Fruit fly (Drosophila melanogaster) whole organism, embryonic: ENCODE data around the gene CG6470.

Experiments
- Atf3 ChIP-seq: fragments of 200-800 bp; sonication (Bioruptor generic); optimal IDR thresholded peaks from 3 replicates; lab custom pipeline; 2016; ENCODE audit warnings: missing biosample characterization, missing genetic modification characterization
- CG1024 ChIP-seq: fragments of 200-800 bp; sonication (Bioruptor generic); IDR thresholded peaks from 2 replicates; pipeline ENCODE4 v1.3.6; 2022; ENCODE audit warnings: missing biosample characterization, missing genetic modification characterization
- CG10543 ChIP-seq: fragments of 200-800 bp; sonication (Bioruptor generic); optimal IDR thresholded peaks from 3 replicates; lab custom pipeline; 2017; ENCODE audit warnings: missing biosample characterization, mild to moderate bottlenecking, missing genetic modification characterization, moderate library complexity
- CG10979 ChIP-seq: fragments of 200-800 bp; sonication (Bioruptor generic); optimal IDR thresholded peaks from 2 replicates; lab custom pipeline; 2018; ENCODE audit warnings: missing biosample characterization, mild to moderate bottlenecking, missing genetic modification characterization, moderate library complexity
- CG12155 ChIP-seq: fragments of 200-800 bp; sonication (Bioruptor generic); optimal IDR thresholded peaks from 3 replicates; lab custom pipeline; 2016; ENCODE audit warnings: missing biosample characterization, missing genetic modification characterization
- CG12391 ChIP-seq: fragments of 200-800 bp; sonication (Bioruptor generic); optimal IDR thresholded peaks from 3 replicates; lab custom pipeline; 2018; ENCODE audit warnings: missing biosample characterization, mild to moderate bottlenecking, missing genetic modification characterization, moderate library complexity
- CG14441 ChIP-seq: fragments of 200-800 bp; sonication (Bioruptor generic); IDR thresholded peaks from 2 replicates; pipeline ENCODE4 v1.3.6; 2022; ENCODE audit warnings: missing biosample characterization, missing genetic modification characterization
- CG15073 ChIP-seq: fragments of 200-800 bp; sonication (Bioruptor generic); optimal IDR thresholded peaks from 2 replicates; lab custom pipeline; 2016; ENCODE audit warnings: missing biosample characterization, missing genetic modification characterization
- CG15269 ChIP-seq: fragments of 200-800 bp; sonication (Bioruptor generic); optimal IDR thresholded peaks from 2 replicates; lab custom pipeline; 2018; ENCODE audit warnings: missing biosample characterization, mild to moderate bottlenecking, missing genetic modification characterization, moderate library complexity
- CG15514 ChIP-seq: fragments of 200-800 bp; sonication (Bioruptor generic); optimal IDR thresholded peaks from 3 replicates; lab custom pipeline; 2017; ENCODE audit warnings: missing biosample characterization, missing genetic modification characterization, mild to moderate bottlenecking, moderate library complexity, missing genetic modification reagents
- CG1603 ChIP-seq: fragments of 200-800 bp; sonication (Bioruptor generic); optimal IDR thresholded peaks from 2 replicates; lab custom pipeline; 2019; ENCODE audit warnings: missing biosample characterization, mild to moderate bottlenecking, missing genetic modification characterization, moderate library complexity
- CG17328 ChIP-seq: fragments of 200-800 bp; sonication (Bioruptor generic); IDR thresholded peaks from 2 replicates; pipeline ENCODE4 v1.3.6; 2022; ENCODE audit warnings: missing biosample characterization, missing genetic modification characterization
- CG17385 ChIP-seq: fragments of 200-800 bp; sonication (Bioruptor generic); optimal IDR thresholded peaks from 3 replicates; lab custom pipeline; 2018; ENCODE audit warnings: missing biosample characterization, mild to moderate bottlenecking, missing genetic modification characterization
- CG17568 ChIP-seq: fragments of 200-800 bp; sonication (Bioruptor generic); optimal IDR thresholded peaks from 2 replicates; lab custom pipeline; 2018; ENCODE audit warnings: missing biosample characterization, mild to moderate bottlenecking, missing genetic modification characterization, moderate library complexity
- CG2120 ChIP-seq: fragments of 200-800 bp; sonication (Bioruptor generic); optimal IDR thresholded peaks from 3 replicates; lab custom pipeline; 2016; ENCODE audit warnings: missing biosample characterization, missing genetic modification characterization
- CG2712 ChIP-seq: fragments of 200-800 bp; optimal IDR thresholded peaks from 3 replicates; lab custom pipeline; 2019; ENCODE audit warnings: missing biosample characterization, mild to moderate bottlenecking, missing genetic modification characterization, moderate library complexity
- CG4282 ChIP-seq: fragments of 200-800 bp; sonication (Bioruptor generic); optimal IDR thresholded peaks from 2 replicates; lab custom pipeline; 2016; ENCODE audit warnings: missing biosample characterization, missing genetic modification characterization
- CG43689 ChIP-seq: fragments of 200-800 bp; sonication (Bioruptor generic); IDR thresholded peaks from 2 replicates; pipeline ENCODE4 v1.3.6; 2022; ENCODE audit warnings: missing biosample characterization, missing genetic modification characterization
- CG4730 ChIP-seq: fragments of 200-800 bp; sonication (Bioruptor generic); IDR thresholded peaks from 2 replicates; pipeline ENCODE4 v1.3.6; 2022; ENCODE audit warnings: missing biosample characterization, missing genetic modification characterization
- CG6854 ChIP-seq: fragments of 200-800 bp; sonication (Bioruptor generic); optimal IDR thresholded peaks from 3 replicates; lab custom pipeline; 2017; ENCODE audit warnings: missing biosample characterization, mild to moderate bottlenecking, missing genetic modification characterization
- CG7357 ChIP-seq: fragments of 200-800 bp; sonication (Bioruptor generic); IDR thresholded peaks from 3 replicates; pipeline ENCODE4 v1.3.6; 2022; ENCODE audit warnings: missing biosample characterization, missing genetic modification characterization
- CG7372 ChIP-seq: fragments of 200-800 bp; sonication (Bioruptor generic); IDR thresholded peaks from 2 replicates; pipeline ENCODE4 v1.3.6; 2022; ENCODE audit warnings: missing biosample characterization, missing genetic modification characterization
- CG7786 ChIP-seq: fragments of 200-800 bp; sonication (Bioruptor generic); optimal IDR thresholded peaks from 2 replicates; lab custom pipeline; 2016; ENCODE audit warnings: missing biosample characterization, missing genetic modification characterization
- CG7963 ChIP-seq: fragments of 200-800 bp; sonication (Bioruptor generic); IDR thresholded peaks from 3 replicates; pipeline ENCODE4 v1.3.6; 2022; ENCODE audit warnings: missing biosample characterization, missing genetic modification characterization; ENCODE audit not compliant: partially characterized antibody
- CG9437 ChIP-seq: fragments of 200-800 bp; sonication (Bioruptor generic); optimal IDR thresholded peaks from 2 replicates; lab custom pipeline; 2018; ENCODE audit warnings: missing biosample characterization, mild to moderate bottlenecking, missing genetic modification characterization
- CG9932 ChIP-seq: fragments of 200-800 bp; sonication (Bioruptor generic); IDR thresholded peaks from 2 replicates; pipeline ENCODE4 v1.3.6; 2022; ENCODE audit warnings: missing biosample characterization, missing genetic modification characterization
- Deaf1 ChIP-seq: fragments of 200-800 bp; optimal IDR thresholded peaks from 3 replicates; lab custom pipeline; 2019; ENCODE audit warnings: missing biosample characterization, mild to moderate bottlenecking, missing genetic modification characterization, moderate library complexity
- Dek ChIP-seq: fragments of 200-800 bp; sonication (Bioruptor generic); optimal IDR thresholded peaks from 3 replicates; lab custom pipeline; 2019; ENCODE audit warnings: missing biosample characterization, mild to moderate bottlenecking, missing genetic modification characterization, moderate library complexity
- H15 ChIP-seq: fragments of 200-800 bp; sonication (Bioruptor generic); IDR thresholded peaks from 3 replicates; pipeline ENCODE4 v1.3.6; 2022; ENCODE audit warnings: missing biosample characterization, missing genetic modification characterization
- Kr ChIP-seq: fragments of 200-800 bp; sonication (Bioruptor generic); optimal IDR thresholded peaks from 2 replicates; lab custom pipeline; 2017; ENCODE audit warnings: missing biosample characterization, mild to moderate bottlenecking, missing genetic modification characterization
- MTF-1 ChIP-seq: fragments of 200-800 bp; sonication (Bioruptor generic); optimal IDR thresholded peaks from 2 replicates; lab custom pipeline; 2018; ENCODE audit warnings: missing biosample characterization, mild to moderate bottlenecking, missing genetic modification characterization, borderline replicate concordance
- Mad ChIP-seq: fragments of 200-800 bp; sonication (Bioruptor generic); optimal IDR thresholded peaks from 2 replicates; lab custom pipeline; 2016; ENCODE audit warnings: missing biosample characterization, missing genetic modification characterization
- Nf-YC ChIP-seq: fragments of 200-800 bp; optimal IDR thresholded peaks from 3 replicates; lab custom pipeline; 2019; ENCODE audit warnings: missing biosample characterization, mild to moderate bottlenecking, missing genetic modification characterization, moderate library complexity
- Oaz ChIP-seq: fragments of 200-800 bp; sonication (Bioruptor generic); IDR thresholded peaks from 2 replicates; pipeline ENCODE4 v1.3.6; 2022; ENCODE audit warnings: missing biosample characterization, missing genetic modification characterization
- Ptx1 ChIP-seq: fragments of 200-800 bp; sonication (Bioruptor generic); IDR thresholded peaks from 2 replicates; pipeline ENCODE4 v1.3.6; 2022; ENCODE audit warnings: missing biosample characterization, missing genetic modification characterization
- abd-A ChIP-seq: fragments of 200-800 bp; sonication (Bioruptor generic); optimal IDR thresholded peaks from 3 replicates; lab custom pipeline; 2019; ENCODE audit warnings: missing biosample characterization, mild to moderate bottlenecking, missing genetic modification characterization, moderate library complexity
- ap ChIP-seq: fragments of 200-800 bp; sonication (Bioruptor generic); IDR thresholded peaks from 2 replicates; pipeline ENCODE4 v1.3.6; 2022; ENCODE audit warnings: missing biosample characterization, missing genetic modification characterization
- bcd ChIP-seq: fragments of 200-800 bp; sonication (Bioruptor generic); optimal IDR thresholded peaks from 2 replicates; lab custom pipeline; 2017; ENCODE audit warnings: missing biosample characterization, mild to moderate bottlenecking, missing genetic modification characterization
- esg ChIP-seq: fragments of 200-800 bp; sonication (Bioruptor generic); conservative IDR thresholded peaks from 2 replicates; pipeline ENCODE4 v1.3.6; 2022; ENCODE audit warnings: missing biosample characterization, missing genetic modification characterization
- gcm2 ChIP-seq: fragments of 200-800 bp; sonication (Bioruptor generic); optimal IDR thresholded peaks from 2 replicates; lab custom pipeline; 2016; ENCODE audit warnings: missing biosample characterization, missing genetic modification characterization
- jumu ChIP-seq: fragments of 200-800 bp; sonication (Bioruptor generic); optimal IDR thresholded peaks from 3 replicates; lab custom pipeline; 2016; ENCODE audit warnings: missing biosample characterization, missing genetic modification characterization
- oc ChIP-seq: fragments of 200-800 bp; sonication (Bioruptor generic); optimal IDR thresholded peaks from 2 replicates; lab custom pipeline; 2018; ENCODE audit warnings: missing biosample characterization, mild to moderate bottlenecking, missing genetic modification characterization, moderate library complexity
- pum ChIP-seq: fragments of 200-800 bp; sonication (Bioruptor generic); optimal IDR thresholded peaks from 2 replicates; lab custom pipeline; 2016; ENCODE audit warnings: missing biosample characterization, missing genetic modification characterization
- ro ChIP-seq: fragments of 200-800 bp; sonication (Bioruptor generic); IDR thresholded peaks from 2 replicates; pipeline ENCODE4 v1.3.6; 2022; ENCODE audit warnings: missing biosample characterization, missing genetic modification characterization
- run ChIP-seq: fragments of 200-800 bp; sonication (Bioruptor generic); optimal IDR thresholded peaks from 3 replicates; lab custom pipeline; 2018; ENCODE audit warnings: missing biosample characterization, mild to moderate bottlenecking, missing genetic modification characterization
- sd ChIP-seq: fragments of 200-800 bp; sonication (Bioruptor generic); optimal IDR thresholded peaks from 3 replicates; lab custom pipeline; 2018; ENCODE audit warnings: missing biosample characterization, mild to moderate bottlenecking, missing genetic modification characterization, moderate library complexity
- sisA ChIP-seq: fragments of 200-800 bp; sonication (Bioruptor generic); IDR thresholded peaks from 2 replicates; pipeline ENCODE4 v1.3.6; 2022; ENCODE audit warnings: missing biosample characterization, missing genetic modification characterization
- slou ChIP-seq: fragments of 200-800 bp; sonication (Bioruptor generic); optimal IDR thresholded peaks from 3 replicates; lab custom pipeline; 2016; ENCODE audit warnings: missing biosample characterization, missing genetic modification characterization
- stc ChIP-seq: fragments of 200-800 bp; sonication (Bioruptor generic); IDR thresholded peaks from 2 replicates; pipeline ENCODE4 v1.3.6; 2022; ENCODE audit warnings: missing biosample characterization, missing genetic modification characterization
- tgo ChIP-seq: fragments of 200-800 bp; sonication (Bioruptor generic); IDR thresholded peaks from 3 replicates; pipeline ENCODE4 v1.3.6; 2022; ENCODE audit warnings: missing biosample characterization, missing genetic modification characterization
- unc-4 ChIP-seq: fragments of 200-800 bp; sonication (Bioruptor generic); IDR thresholded peaks from 2 replicates; pipeline ENCODE4 v1.3.6; 2022; ENCODE audit warnings: missing biosample characterization, missing genetic modification characterization; ENCODE audit not compliant: partially characterized antibody

The CG6470 gene

DNA sequence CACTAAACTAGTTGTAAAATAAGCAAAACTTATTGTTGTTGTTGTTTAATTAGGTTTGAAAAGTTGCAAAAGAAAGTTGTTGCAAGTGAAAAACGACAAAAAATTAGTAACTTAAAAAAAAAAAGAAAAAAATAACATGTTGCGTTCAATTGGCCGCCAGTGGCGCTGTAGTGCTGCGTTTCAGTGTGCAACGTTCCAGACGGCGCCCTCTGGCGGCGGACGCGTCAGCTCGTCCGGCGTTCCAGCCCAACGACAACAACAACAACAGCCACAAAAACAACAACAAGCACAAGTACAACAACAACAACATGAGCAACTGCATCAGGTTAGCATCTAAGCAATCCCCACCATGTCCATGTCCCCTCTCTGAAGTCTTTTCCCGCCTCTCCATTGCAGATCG, 2.7 kb upstream of the CG6470 start (continued):
- TF ChIP-seq ap (no peak), CG9437 (GFP tag; lab: Kevin White, UChicago) (no peak), CG17568 (GFP tag; lab: Kevin White, UChicago) (peak; percentile 46), jumu (GFP tag; lab: Kevin White, UChicago) (no peak), CG15073 (no peak), gcm2 (GFP tag; lab: Kevin White, UChicago) (no peak), Oaz (GFP tag; lab: Robert Waterston, UW) (no peak), Ptx1 (GFP tag; lab: Robert Waterston, UW) (peak; percentile 31; the same call in 1 of the 2 replicates), unc-4 (GFP tag; lab: Robert Waterston, UW) (no peak), CG1024 (GFP tag; lab: Robert Waterston, UW) (0 out of 2 replicates have a peak, but pooled peaks have one; percentile 14), Atf3 (no peak), CG7372 (GFP tag; lab: Robert Waterston, UW) (no peak), CG4730 (0 out of 2 replicates have a peak, but pooled peaks have one; percentile 7), run (no peak), CG43689 (GFP tag; lab: Robert Waterston, UW) (0 out of 2 replicates have a peak, but pooled peaks have one; percentile 28), slou (GFP tag; lab: Kevin White, UChicago) (no peak), tgo (GFP tag; lab: Robert Waterston, UW) (0 out of 3 replicates have a peak, but pooled peaks have one; percentile 29), CG12391 (tag; lab: Kevin White, UChicago) (peak; percentile 10), CG6854 (GFP tag; lab: Kevin White, UChicago) (no peak), H15 (GFP tag; lab: Robert Waterston, UW) (no peak), CG14441 (0 out of 2 replicates have a peak, but pooled peaks have one; percentile 41), stc (GFP tag; lab: Robert Waterston, UW) (0 out of 2 replicates have a peak, but pooled peaks have one; percentile 15), Kr (no peak), oc (tag; lab: Kevin White, UChicago) (no peak), esg (GFP tag; lab: Robert Waterston, UW) (no peak), CG12155 (GFP tag; lab: Kevin White, UChicago) (no peak), CG7357 (GFP tag; lab: Robert Waterston, UW) (no peak), CG15269 (tag; lab: Kevin White, UChicago) (peak; percentile 47)

DNA sequence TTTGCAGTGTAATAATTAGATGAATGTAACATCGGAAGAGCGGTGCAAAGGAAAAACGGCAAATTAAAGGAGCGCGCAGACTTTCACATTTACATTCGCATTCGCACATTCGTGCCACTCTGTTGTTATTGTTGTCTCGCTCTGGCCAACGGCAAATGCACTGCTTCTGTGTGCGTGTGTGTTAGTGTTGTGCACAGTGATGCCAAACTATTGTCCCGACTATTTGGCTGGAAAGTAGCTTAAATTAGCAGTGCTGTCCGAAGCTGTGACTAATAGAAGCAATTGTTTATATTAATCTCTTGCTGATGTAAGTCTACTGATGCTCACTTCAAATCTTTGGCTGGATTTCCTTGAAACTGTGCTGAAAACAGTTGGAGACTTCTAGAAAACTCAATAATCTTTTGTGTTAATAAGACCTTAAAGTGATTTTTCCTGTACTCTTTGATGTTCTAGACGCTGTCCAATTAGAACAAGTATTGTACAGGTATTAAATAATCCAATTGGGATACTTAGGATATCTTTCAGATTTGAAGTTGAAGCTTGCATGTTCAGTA, 1.4 kb upstream of the CG6470 start:
- TF ChIP-seq CG2712 (tag; lab: Kevin White, UChicago) (peak; percentile 31), ro (GFP tag; lab: Robert Waterston, UW) (no peak), MTF-1 (no peak), CG2120 (peak; percentile 52), CG10979 (tag; lab: Kevin White, UChicago) (no peak), CG1603 (tag; lab: Kevin White, UChicago) (peak; percentile 6), CG17328 (GFP tag; lab: Robert Waterston, UW) (no peak), Nf-YC (tag; lab: Kevin White, UChicago) (peak; percentile 22), CG15514 (GFP tag; lab: Kevin White, UChicago) (peak; percentile 1), sisA (GFP tag; lab: Robert Waterston, UW) (0 out of 2 replicates have a peak, but pooled peaks have one; percentile 4), Mad (GFP tag; lab: Kevin White, UChicago) (no peak), CG17385 (GFP tag; lab: Kevin White, UChicago) (peak; percentile 10), bcd (GFP tag; lab: Kevin White, UChicago) (no peak), CG10543 (GFP tag; lab: Kevin White, UChicago) (peak; percentile 17), run (no peak), pum (GFP tag; lab: Kevin White, UChicago) (no peak), CG7786 (GFP tag; lab: Kevin White, UChicago) (peak; percentile 6), CG9932 (GFP tag; lab: Robert Waterston, UW) (peak; percentile 53; the same call in 1 of the 2 replicates), Dek (tag; lab: Kevin White, UChicago) (no peak), CG4282 (GFP tag; lab: Kevin White, UChicago) (peak; percentile 35), Deaf1 (tag; lab: Kevin White, UChicago) (peak; percentile 22), CG7963 (GFP tag; lab: Robert Waterston, UW) (no peak), sd (tag; lab: Kevin White, UChicago) (peak; percentile 28), abd-A (tag; lab: Kevin White, UChicago) (peak; percentile 44)
